Worm (Caenorhabditis elegans): ENCODE measurements around the gene K08F11.1.

DNA sequence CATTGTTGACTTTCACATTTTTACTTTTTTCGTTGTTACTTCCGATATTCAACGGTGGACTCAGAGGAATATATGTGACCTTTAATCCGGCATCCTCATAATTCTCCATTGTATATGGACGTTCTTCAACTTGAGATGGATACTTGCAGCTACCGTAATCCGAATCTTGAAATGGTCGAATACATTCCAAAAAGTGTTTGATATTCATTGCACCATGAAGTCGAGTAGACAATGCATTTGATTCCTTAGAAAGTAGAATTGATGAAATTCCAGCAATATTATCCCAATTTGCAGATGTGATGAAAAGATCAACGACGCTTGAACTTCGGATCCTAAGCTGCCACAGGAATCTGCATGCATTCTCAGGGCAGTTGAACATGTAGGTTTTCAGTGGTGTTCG lies 17.8 kb downstream of the K08F11.1 start:
- TF ChIP-seq ztf-29 (GFP tag; IDR thresholded peaks at IDR 0.05) (no peak), klf-2 (GFP tag; conservative IDR thresholded peaks at IDR 0.05) (no peak), flt-1 (GFP tag; IDR thresholded peaks at IDR 0.05) (no peak), ztf-23 (GFP tag; IDR thresholded peaks at IDR 0.05) (no peak), T22C8.4 (GFP tag; IDR thresholded peaks at IDR 0.05) (no peak)

Data from whole organism, midembryonic.